Fruit fly (Drosophila melanogaster) whole organism, embryonic: Measurements from ENCODE around the gene Gr61a.
"Not testable (repeated sequence)": the region's sequence is repeated elsewhere in the genome, so short reads cannot be mapped to it uniquely, and the experiment has no call there.

ENCODE experiments used
- Abd-B ChIP-seq: fragments of 200-800 bp; sonication (Bioruptor generic); optimal IDR thresholded peaks from 2 replicates; lab custom pipeline; 2018; ENCODE audit warnings: missing biosample characterization, mild to moderate bottlenecking, missing genetic modification characterization, moderate library complexity
- Bdp1 ChIP-seq: fragments of 200-800 bp; sonication (Bioruptor generic); optimal IDR thresholded peaks from 3 replicates; lab custom pipeline; 2016; ENCODE audit warnings: missing biosample characterization, missing genetic modification characterization
- CG11398 ChIP-seq: fragments of 200-800 bp; sonication (Bioruptor generic); optimal IDR thresholded peaks from 2 replicates; lab custom pipeline; 2016; ENCODE audit warnings: missing biosample characterization, missing genetic modification characterization
- CG12071 ChIP-seq: fragments of 200-800 bp; sonication (Bioruptor generic); optimal IDR thresholded peaks from 3 replicates; lab custom pipeline; 2018; ENCODE audit warnings: missing biosample characterization, mild to moderate bottlenecking, missing genetic modification characterization
- CG12219 ChIP-seq: fragments of 200-800 bp; sonication (Bioruptor generic); optimal IDR thresholded peaks from 3 replicates; lab custom pipeline; 2018; ENCODE audit warnings: missing biosample characterization, mild to moderate bottlenecking, missing genetic modification characterization
- CG12391 ChIP-seq: fragments of 200-800 bp; sonication (Bioruptor generic); optimal IDR thresholded peaks from 3 replicates; lab custom pipeline; 2018; ENCODE audit warnings: missing biosample characterization, mild to moderate bottlenecking, missing genetic modification characterization, moderate library complexity
- CG14441 ChIP-seq: fragments of 200-800 bp; sonication (Bioruptor generic); IDR thresholded peaks from 2 replicates; pipeline ENCODE4 v1.3.6; 2022; ENCODE audit warnings: missing biosample characterization, missing genetic modification characterization
- CG14710 ChIP-seq: fragments of 200-800 bp; sonication (Bioruptor generic); optimal IDR thresholded peaks from 3 replicates; lab custom pipeline; 2019; ENCODE audit warnings: missing biosample characterization, mild to moderate bottlenecking, missing genetic modification characterization, moderate library complexity
- CG14860 ChIP-seq: fragments of 200-800 bp; sonication (Bioruptor generic); IDR thresholded peaks from 3 replicates; pipeline ENCODE4 v1.3.6; 2022; ENCODE audit warnings: missing biosample characterization, missing genetic modification characterization; ENCODE audit not compliant: partially characterized antibody
- CG15479 ChIP-seq: fragments of 200-800 bp; sonication (Bioruptor generic); optimal IDR thresholded peaks from 3 replicates; lab custom pipeline; 2019; ENCODE audit warnings: missing biosample characterization, mild to moderate bottlenecking, missing genetic modification characterization, moderate library complexity
- CG15514 ChIP-seq: fragments of 200-800 bp; sonication (Bioruptor generic); optimal IDR thresholded peaks from 3 replicates; lab custom pipeline; 2017; ENCODE audit warnings: missing biosample characterization, missing genetic modification characterization, mild to moderate bottlenecking, moderate library complexity, missing genetic modification reagents
- CG1603 ChIP-seq: fragments of 200-800 bp; sonication (Bioruptor generic); optimal IDR thresholded peaks from 2 replicates; lab custom pipeline; 2019; ENCODE audit warnings: missing biosample characterization, mild to moderate bottlenecking, missing genetic modification characterization, moderate library complexity
- CG16815 ChIP-seq: fragments of 200-800 bp; sonication (Bioruptor generic); optimal IDR thresholded peaks from 3 replicates; lab custom pipeline; 2017; ENCODE audit warnings: missing biosample characterization, mild to moderate bottlenecking, missing genetic modification characterization
- CG17829 ChIP-seq: fragments of 200-800 bp; optimal IDR thresholded peaks from 2 replicates; lab custom pipeline; 2019; ENCODE audit warnings: missing biosample characterization, mild to moderate bottlenecking, missing genetic modification characterization, moderate library complexity
- CG2116 ChIP-seq: fragments of 200-800 bp; sonication (Bioruptor generic); optimal IDR thresholded peaks from 3 replicates; lab custom pipeline; 2018; ENCODE audit warnings: missing biosample characterization, mild to moderate bottlenecking, missing genetic modification characterization
- CG32772 ChIP-seq: fragments of 200-800 bp; sonication (Bioruptor generic); IDR thresholded peaks from 2 replicates; pipeline ENCODE4 v1.3.6; 2022; ENCODE audit warnings: missing biosample characterization, missing genetic modification characterization
- CG34376 ChIP-seq: fragments of 200-800 bp; sonication (Bioruptor generic); optimal IDR thresholded peaks from 2 replicates; lab custom pipeline; 2018; ENCODE audit warnings: missing biosample characterization, mild to moderate bottlenecking, missing genetic modification characterization
- CG5180 ChIP-seq: fragments of 200-800 bp; sonication (Bioruptor generic); optimal IDR thresholded peaks from 3 replicates; lab custom pipeline; 2017; ENCODE audit warnings: missing biosample characterization, missing genetic modification characterization, mild to moderate bottlenecking, moderate library complexity, missing genetic modification reagents
- CTCF ChIP-seq: fragments of 200-800 bp; sonication (Bioruptor generic); optimal IDR thresholded peaks from 2 replicates; lab custom pipeline; 2017; ENCODE audit warnings: missing biosample characterization, mild to moderate bottlenecking, missing genetic modification characterization, moderate library complexity
- D ChIP-seq, 2 experiments: fragments of 200-800 bp in 1 of 2; fragments of >200 bp in 1 of 2; sonication (Bioruptor generic) in 1 of 2; optimal IDR thresholded peaks; 2 replicates in 1 of 2; 3 replicates in 1 of 2; lab custom pipeline; 2017; ENCODE audit warnings: mild to moderate bottlenecking in 1 of 2, missing biosample characterization in 1 of 2, missing genetic modification characterization in 1 of 2, missing genetic modification reagents in 1 of 2
- Dfd ChIP-seq, 2 experiments: fragments of >200 bp; optimal IDR thresholded peaks; 2 replicates each; lab custom pipeline; 2017; ENCODE audit warnings: missing biosample characterization in 2 of 2, missing genetic modification characterization in 2 of 2
- Dll ChIP-seq: fragments of 200-800 bp; sonication (Bioruptor generic); IDR thresholded peaks from 4 replicates; pipeline ENCODE4 v1.3.6; 2022; ENCODE audit warnings: missing biosample characterization, missing genetic modification characterization; ENCODE audit not compliant: partially characterized antibody
- HLH4C ChIP-seq: fragments of 200-800 bp; sonication (Bioruptor generic); IDR thresholded peaks from 3 replicates; pipeline ENCODE4 v1.3.6; 2022; ENCODE audit warnings: missing biosample characterization, missing genetic modification characterization; ENCODE audit not compliant: partially characterized antibody
- Mrtf ChIP-seq: fragments of 200-800 bp; sonication (Bioruptor generic); IDR thresholded peaks from 3 replicates; pipeline ENCODE4 v1.3.6; 2022; ENCODE audit warnings: missing biosample characterization, missing genetic modification characterization
- Myb ChIP-seq: fragments of 200-800 bp; sonication (Bioruptor generic); optimal IDR thresholded peaks from 2 replicates; lab custom pipeline; 2016; ENCODE audit warnings: missing biosample characterization, missing genetic modification characterization
- Optix ChIP-seq: fragments of 200-800 bp; sonication (Bioruptor generic); IDR thresholded peaks from 3 replicates; pipeline ENCODE4 v1.3.6; 2022; ENCODE audit warnings: missing biosample characterization, missing genetic modification characterization
- Pdp1 ChIP-seq, 2 experiments: fragments of 200-800 bp; sonication (Bioruptor generic); optimal IDR thresholded peaks; 3 replicates each; lab custom pipeline; 2016; ENCODE audit warnings: missing biosample characterization in 2 of 2, missing genetic modification characterization in 2 of 2, mild to moderate bottlenecking in 1 of 2, moderate library complexity in 1 of 2
- ash1 ChIP-seq: fragments of 200-800 bp; sonication (Bioruptor generic); optimal IDR thresholded peaks from 2 replicates; lab custom pipeline; 2018; ENCODE audit warnings: missing biosample characterization, mild to moderate bottlenecking, missing genetic modification characterization
- caup ChIP-seq: fragments of 200-800 bp; sonication (Bioruptor generic); optimal IDR thresholded peaks from 3 replicates; lab custom pipeline; 2017; ENCODE audit warnings: missing biosample characterization, mild to moderate bottlenecking, missing genetic modification characterization, moderate library complexity; ENCODE audit not compliant: severe bottlenecking
- eyg ChIP-seq: fragments of 200-800 bp; sonication (Bioruptor generic); optimal IDR thresholded peaks from 3 replicates; lab custom pipeline; 2016; ENCODE audit warnings: missing biosample characterization, missing genetic modification characterization
- gfzf ChIP-seq: fragments of 200-800 bp; sonication (Bioruptor generic); optimal IDR thresholded peaks from 2 replicates; lab custom pipeline; 2016; ENCODE audit warnings: missing biosample characterization, mild to moderate bottlenecking, missing genetic modification characterization, moderate library complexity
- lab ChIP-seq: fragments of 200-800 bp; sonication (Bioruptor generic); optimal IDR thresholded peaks from 3 replicates; lab custom pipeline; 2017; ENCODE audit warnings: missing biosample characterization, missing genetic modification characterization, mild to moderate bottlenecking, moderate library complexity, missing genetic modification reagents
- lbe ChIP-seq: fragments of 200-800 bp; sonication (Bioruptor generic); optimal IDR thresholded peaks from 2 replicates; lab custom pipeline; 2016; ENCODE audit warnings: missing biosample characterization, mild to moderate bottlenecking, missing genetic modification characterization
- nerfin-2 ChIP-seq: fragments of 200-800 bp; sonication (Bioruptor generic); IDR thresholded peaks from 2 replicates; pipeline ENCODE4 v1.3.6; 2022; ENCODE audit warnings: missing biosample characterization, missing genetic modification characterization; ENCODE audit not compliant: partially characterized antibody
- pita ChIP-seq: fragments of 200-800 bp; sonication (Bioruptor generic); optimal IDR thresholded peaks from 2 replicates; lab custom pipeline; 2017; ENCODE audit warnings: missing biosample characterization, mild to moderate bottlenecking, missing genetic modification characterization
- row ChIP-seq: fragments of 200-800 bp; sonication (Bioruptor generic); IDR thresholded peaks from 3 replicates; pipeline ENCODE4 v1.3.6; 2022; ENCODE audit warnings: missing biosample characterization, missing genetic modification characterization
- sens ChIP-seq: fragments of 200-800 bp; sonication (Bioruptor generic); peaks from one replicate; lab custom pipeline; 2016; ENCODE audit warnings: missing biosample characterization, missing genetic modification characterization
- sens-2 ChIP-seq: fragments of 200-800 bp; sonication (Bioruptor generic); IDR thresholded peaks from 2 replicates; pipeline ENCODE4 v1.3.6; 2022; ENCODE audit warnings: missing biosample characterization, missing genetic modification characterization
- twi ChIP-seq: fragments of 200-800 bp; optimal IDR thresholded peaks from 2 replicates; lab custom pipeline; 2019; ENCODE audit warnings: missing biosample characterization, mild to moderate bottlenecking, missing genetic modification characterization, moderate library complexity
- vnd ChIP-seq: fragments of 200-800 bp; sonication (Bioruptor generic); IDR thresholded peaks from 3 replicates; pipeline ENCODE4 v1.3.6; 2022; ENCODE audit warnings: missing biosample characterization, missing genetic modification characterization; ENCODE audit not compliant: partially characterized antibody
- wdn ChIP-seq: fragments of 200-800 bp; sonication (Bioruptor generic); IDR thresholded peaks from 2 replicates; pipeline ENCODE4 v1.3.6; 2022; ENCODE audit warnings: missing biosample characterization, missing genetic modification characterization

Gene Gr61a

DNA sequence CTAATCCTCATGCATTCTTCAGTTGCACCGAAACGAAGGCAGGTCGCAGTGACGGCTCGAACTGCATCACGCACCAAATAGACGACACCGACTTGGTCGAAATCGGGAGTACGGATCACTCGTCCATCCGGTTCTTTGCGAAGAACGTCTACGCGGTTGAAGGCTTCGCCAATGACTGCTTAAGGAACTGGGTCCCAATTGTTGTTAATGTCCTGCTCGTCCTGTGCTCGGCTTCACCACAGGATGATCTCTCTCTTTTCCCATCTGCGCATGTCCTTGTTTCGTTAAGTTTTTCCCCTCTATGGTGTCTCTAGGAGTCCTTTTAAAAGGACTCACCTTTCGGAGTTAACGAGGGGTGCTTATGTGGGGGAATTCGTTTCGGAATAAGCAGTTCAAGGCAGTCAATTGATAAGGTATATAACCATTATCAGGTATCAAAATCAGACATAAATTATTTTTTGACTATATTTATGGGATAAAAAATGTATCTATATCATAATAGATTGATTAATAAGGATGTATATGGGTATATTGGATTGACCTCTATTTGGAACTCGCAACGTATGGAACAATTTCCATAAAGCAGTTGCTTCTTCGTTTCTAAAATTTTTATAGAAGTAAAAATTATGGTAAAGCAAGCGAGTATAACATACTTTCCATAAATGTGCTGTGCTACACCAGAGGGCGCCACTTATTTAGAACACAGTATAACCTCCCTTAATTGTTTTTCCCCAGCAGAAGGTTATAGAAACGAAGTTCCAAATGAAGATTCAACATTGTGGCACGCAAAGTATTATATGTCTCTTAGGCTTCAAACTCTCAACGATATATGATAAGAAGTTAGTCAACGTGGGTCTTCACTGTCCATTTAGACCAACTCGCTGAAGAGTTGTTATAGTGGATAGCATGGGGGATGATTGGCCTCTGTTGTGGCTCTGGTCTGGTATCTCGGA lies 16.1 kb downstream of the Gr61a start, which contains the start of gene dpr20 (continued):
- TF ChIP-seq CG32772 (GFP tag; lab: Robert Waterston, UW) = peak; percentile 86
- peak; percentile 80 for TF ChIP-seq CG1603 (tag; lab: Kevin White, UChicago)
- peak; percentile 8 for TF ChIP-seq CG11398 (GFP tag; lab: Kevin White, UChicago)
- no peak for TF ChIP-seq lbe (GFP tag; lab: Kevin White, UChicago)
- peak; percentile 60 for TF ChIP-seq Abd-B (GFP tag; lab: Kevin White, UChicago)
- peak; percentile 93 for TF ChIP-seq sens (GFP tag; lab: Kevin White, UChicago)
- TF ChIP-seq caup (GFP tag; lab: Kevin White, UChicago) = peak; percentile 76
- TF ChIP-seq D (optimal IDR thresholded peaks at IDR 0.05; lab: Kevin White, UChicago) = no peak
- TF ChIP-seq D (GFP tag; optimal IDR thresholded peaks at IDR 0.05; lab: Kevin White, UChicago) = peak; percentile 27
- TF ChIP-seq eyg (GFP tag; lab: Kevin White, UChicago) = peak; percentile 62
- TF ChIP-seq Dll = no peak
- TF ChIP-seq, all 482 proteins: peak for 361

dm6 chr3L:865096-865495 lies 23.8 kb downstream of the Gr61a start, which contains the start of gene CG12502:
Gene CG12502, plus strand, starts transcription at chr3L:865396.
- not testable (repeated sequence) for TF ChIP-seq CG1603 (tag; lab: Kevin White, UChicago); CG12219 (GFP tag; lab: Kevin White, UChicago); CG34376 (GFP tag; lab: Kevin White, UChicago)
- TF ChIP-seq, all 482 proteins: peak for 0; not testable (repeated sequence) for 482

DNA sequence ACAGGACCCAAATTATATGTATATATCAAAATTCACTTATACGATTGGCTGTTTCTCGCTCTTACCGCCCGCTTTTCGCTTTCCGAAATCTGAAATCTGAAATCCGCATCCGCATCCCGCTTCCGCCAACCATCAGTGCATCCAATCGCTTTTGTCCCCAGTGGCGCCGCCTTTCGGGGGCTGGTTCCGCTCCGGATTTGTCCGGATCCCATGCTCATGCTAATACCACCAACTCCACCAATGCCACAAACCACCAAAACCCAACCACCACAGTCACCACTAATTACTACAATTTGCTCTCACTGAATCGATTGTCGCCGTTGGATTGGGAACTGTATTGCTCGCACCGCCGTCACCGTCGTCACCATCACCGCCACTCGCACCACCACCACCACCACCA lies 27.5 kb downstream of the Gr61a start:
- no peak for TF ChIP-seq CG12071
- peak; percentile 88 for TF ChIP-seq CG15514
- TF ChIP-seq CTCF (GFP tag; lab: Kevin White, UChicago) = peak; percentile 88
- TF ChIP-seq pita (GFP tag; lab: Kevin White, UChicago) = peak; percentile 18
- TF ChIP-seq Mrtf = no peak

DNA sequence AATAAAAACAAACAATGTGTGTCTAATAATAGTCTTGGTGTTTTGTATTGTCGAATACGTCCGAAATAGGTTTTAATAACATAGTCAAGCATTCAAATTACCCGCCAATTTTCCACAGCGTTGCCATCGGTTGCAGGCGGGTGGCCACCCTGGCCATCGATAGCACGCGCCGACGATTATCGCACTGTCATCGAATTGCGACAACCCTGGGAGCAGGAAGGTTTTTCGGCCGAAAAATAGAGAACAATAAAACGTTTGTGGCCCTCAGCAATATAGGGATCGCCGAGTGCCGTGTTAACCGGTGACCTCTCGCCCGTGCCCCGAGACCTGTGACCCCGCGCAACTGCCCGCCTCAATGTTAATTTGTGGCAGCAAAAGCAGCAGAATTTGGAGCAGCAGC lies 30.5 kb downstream of the Gr61a start, which contains the start of gene Usp10:
Gene Usp10 (plus strand): TSS at position 187 of the 400 bp plus-strand sequence.
- peak; percentile 88 for TF ChIP-seq CG2116 (GFP tag; lab: Kevin White, UChicago)
- TF ChIP-seq CG14710 (tag; lab: Kevin White, UChicago) = peak; percentile 55
- no peak for TF ChIP-seq twi
- TF ChIP-seq lab (GFP tag; lab: Kevin White, UChicago) = no peak
- TF ChIP-seq nerfin-2 = peak; percentile 57
- TF ChIP-seq CG5180 = no peak
- TF ChIP-seq vnd (GFP tag; lab: Robert Waterston, UW) = peak; percentile 56; the same call in 2 of the 3 replicates
- TF ChIP-seq Pdp1 (GFP tag; optimal IDR thresholded peaks at IDR 0.05; lab: Kevin White, UChicago) = peak in 1 of 2 experiments; percentile 38
- TF ChIP-seq CG14860 (GFP tag; lab: Robert Waterston, UW) = peak; percentile 47; the same call in 1 of the 3 replicates
- TF ChIP-seq wdn (GFP tag; lab: Robert Waterston, UW) = 0 out of 2 replicates have a peak, but pooled peaks have one; percentile 10
- TF ChIP-seq Dfd (GFP tag; optimal IDR thresholded peaks at IDR 0.05; lab: Kevin White, UChicago) = no peak
- TF ChIP-seq CG16815 (GFP tag; lab: Kevin White, UChicago) = no peak
- no peak for TF ChIP-seq CG14441 (GFP tag; lab: Robert Waterston, UW)
- peak; percentile 26 for TF ChIP-seq gfzf (GFP tag; lab: Kevin White, UChicago)
- peak; percentile 42 for TF ChIP-seq Myb (GFP tag; lab: Kevin White, UChicago)
- peak; percentile 48 for TF ChIP-seq CG15479 (GFP tag; lab: Kevin White, UChicago)
- TF ChIP-seq CG12391 (tag; lab: Kevin White, UChicago) = peak; percentile 6
- TF ChIP-seq CG17829 (tag; lab: Kevin White, UChicago) = peak; percentile 41
- no peak for TF ChIP-seq Optix (GFP tag; lab: Robert Waterston, UW)
- TF ChIP-seq HLH4C (GFP tag; lab: Robert Waterston, UW) = peak; percentile 62
- TF ChIP-seq sens-2 (GFP tag; lab: Robert Waterston, UW) = no peak
- TF ChIP-seq Bdp1 (GFP tag; lab: Kevin White, UChicago) = no peak
- no peak for TF ChIP-seq ash1 (GFP tag; lab: Kevin White, UChicago)
- TF ChIP-seq row (GFP tag; lab: Robert Waterston, UW) = peak; percentile 18; the same call in 1 of the 3 replicates
